Fruit fly (Drosophila melanogaster) Kc167 (cell line): Measurements from ENCODE around the gene Mnn1.

Experiments
- Myc ChIP-seq: fragments of >200 bp; optimal IDR thresholded peaks from 2 replicates; lab custom pipeline; 2017; ENCODE audit warnings: missing external identifiers
- Sin3A ChIP-seq: fragments of >200 bp; optimal IDR thresholded peaks from 2 replicates; lab custom pipeline; 2018; ENCODE audit warnings: missing external identifiers
- h ChIP-seq: fragments of >200 bp; optimal IDR thresholded peaks from 3 replicates; lab custom pipeline; 2018; ENCODE audit warnings: missing external identifiers
- insv ChIP-seq: fragments of >200 bp; optimal IDR thresholded peaks from 3 replicates; lab custom pipeline; 2018; ENCODE audit warnings: missing external identifiers
- psq ChIP-seq: fragments of >200 bp; optimal IDR thresholded peaks from 2 replicates; lab custom pipeline; 2017; ENCODE audit warnings: missing external identifiers
- ttk ChIP-seq: sonication (Bioruptor generic); optimal IDR thresholded peaks from 2 replicates; lab custom pipeline; 2017; ENCODE audit warnings: missing external identifiers

The Mnn1 gene

dm6 chr2L:7049680-7050289 lies 6.3 kb upstream of the Mnn1 start:
- no peak for TF ChIP-seq insv (lab: Kevin White, UChicago)
- no peak for TF ChIP-seq h (lab: Kevin White, UChicago)
- no peak for TF ChIP-seq Myc (lab: Kevin White, UChicago)
- TF ChIP-seq psq (lab: Kevin White, UChicago): no peak
- no peak for TF ChIP-seq Sin3A (lab: Kevin White, UChicago)
- no peak for TF ChIP-seq ttk

- no peak for TF ChIP-seq h (lab: Kevin White, UChicago)
- no peak for TF ChIP-seq psq (lab: Kevin White, UChicago)
- no peak for TF ChIP-seq Myc (lab: Kevin White, UChicago)
- TF ChIP-seq Sin3A (lab: Kevin White, UChicago): no peak
- TF ChIP-seq insv (lab: Kevin White, UChicago): no peak
- no peak for TF ChIP-seq ttk
Observed at dm6 chr2L:7050492-7051182, 5.5 kb upstream of the Mnn1 start.

- no peak for TF ChIP-seq psq (lab: Kevin White, UChicago)
- no peak for TF ChIP-seq Myc (lab: Kevin White, UChicago)
- no peak for TF ChIP-seq h (lab: Kevin White, UChicago)
- no peak for TF ChIP-seq insv (lab: Kevin White, UChicago)
- no peak for TF ChIP-seq Sin3A (lab: Kevin White, UChicago)
- TF ChIP-seq ttk: no peak
Observed at dm6 chr2L:7051740-7052139, 4.4 kb upstream of the Mnn1 start.

DNA sequence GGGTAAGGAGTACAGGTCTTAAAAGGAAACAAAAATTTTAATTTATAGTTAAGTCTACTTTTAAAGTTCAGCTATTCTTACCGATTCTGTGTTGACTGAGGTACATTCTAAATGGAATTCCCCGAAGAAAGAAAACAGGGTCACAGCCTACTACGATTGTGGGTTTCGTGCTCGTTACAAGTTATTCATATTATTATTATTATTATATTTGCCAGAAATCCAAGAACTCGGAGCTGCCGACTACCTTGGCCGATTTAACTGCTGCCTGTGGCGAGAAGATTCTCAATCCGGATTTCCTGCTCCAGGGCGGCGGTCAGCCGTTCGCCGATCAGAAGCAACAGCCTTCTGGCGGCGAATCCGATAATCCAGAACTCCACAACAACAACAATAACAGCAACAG lies 4.7 kb downstream of the Mnn1 start, which contains the start of gene Mst27D:
TSS of gene Mst27D (minus strand) at position 101 of the 400 bp plus-strand sequence.
- no peak for TF ChIP-seq h (lab: Kevin White, UChicago)
- no peak for TF ChIP-seq Sin3A (lab: Kevin White, UChicago)
- no peak for TF ChIP-seq insv (lab: Kevin White, UChicago)
- no peak for TF ChIP-seq Myc (lab: Kevin White, UChicago)
- no peak for TF ChIP-seq psq (lab: Kevin White, UChicago)
- no peak for TF ChIP-seq ttk

DNA sequence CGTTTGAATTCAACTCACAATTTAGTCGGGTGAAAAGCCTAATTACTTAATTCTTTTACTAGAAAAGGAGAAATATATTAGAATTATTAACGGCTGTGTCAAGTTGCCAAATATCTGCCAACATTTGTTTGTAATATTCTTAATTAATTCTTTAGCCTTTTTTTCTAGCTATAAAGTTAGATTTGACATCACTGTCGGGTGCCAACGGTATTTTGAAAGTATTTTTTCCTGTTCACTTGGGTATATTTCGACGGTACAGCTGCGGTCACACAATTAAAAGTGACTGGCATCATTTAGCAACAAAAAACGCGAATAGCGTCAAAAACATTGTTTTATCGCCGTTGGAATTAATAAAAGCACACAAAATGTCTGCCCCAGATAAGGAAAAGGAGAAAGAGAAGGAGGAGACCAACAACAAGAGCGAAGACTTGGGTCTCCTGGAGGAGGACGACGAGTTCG lies 7.6 kb downstream of the Mnn1 start, which contains the start of gene Sem1:
TSS of gene Sem1 (plus strand) at position 266 of the 459 bp plus-strand sequence.
- TF ChIP-seq Sin3A (lab: Kevin White, UChicago) (no peak), h (lab: Kevin White, UChicago) (no peak), Myc (lab: Kevin White, UChicago) (no peak), ttk (no peak), insv (lab: Kevin White, UChicago) (no peak), psq (lab: Kevin White, UChicago) (no peak)

dm6 chr2L:7065687-7066086 lies 9.6 kb downstream of the Mnn1 start, which contains the start of gene Nuf2:
Gene Nuf2 (minus strand): TSS chr2L:7065837.
- TF ChIP-seq Sin3A (lab: Kevin White, UChicago): no peak

- no peak for TF ChIP-seq insv (lab: Kevin White, UChicago)
- TF ChIP-seq Myc (lab: Kevin White, UChicago): no peak
- TF ChIP-seq Sin3A (lab: Kevin White, UChicago): no peak
- TF ChIP-seq psq (lab: Kevin White, UChicago): no peak
- TF ChIP-seq ttk: no peak
- no peak for TF ChIP-seq h (lab: Kevin White, UChicago)
Observed at dm6 chr2L:7067683-7068082, 11.6 kb downstream of the Mnn1 start, which contains the start of gene Ugt307A1. Gene Ugt307A1 (plus strand): TSS chr2L:7067983.

DNA sequence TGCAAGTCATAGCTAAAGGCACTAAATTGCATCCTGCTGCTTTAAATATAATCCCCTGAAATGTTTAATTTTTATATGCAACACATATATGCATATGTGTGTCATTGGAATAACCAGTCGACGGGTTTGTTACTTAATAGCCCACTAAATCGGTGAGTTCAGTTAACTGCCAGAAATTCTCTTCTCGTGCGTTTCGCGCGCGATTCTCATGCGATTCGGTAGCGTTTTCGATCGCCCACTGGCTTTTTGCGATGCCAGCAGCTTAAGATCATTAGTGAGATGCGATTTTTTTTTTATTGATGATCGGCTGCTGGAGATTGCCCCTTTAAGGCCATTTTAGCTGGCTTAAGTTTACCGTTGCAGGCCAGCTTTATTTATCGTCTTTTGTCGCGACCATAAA lies 15.1 kb downstream of the Mnn1 start:
- no peak for TF ChIP-seq psq (lab: Kevin White, UChicago)
- TF ChIP-seq Sin3A (lab: Kevin White, UChicago): no peak
- no peak for TF ChIP-seq insv (lab: Kevin White, UChicago)
- TF ChIP-seq h (lab: Kevin White, UChicago): no peak
- TF ChIP-seq ttk: no peak
- no peak for TF ChIP-seq Myc (lab: Kevin White, UChicago)

DNA sequence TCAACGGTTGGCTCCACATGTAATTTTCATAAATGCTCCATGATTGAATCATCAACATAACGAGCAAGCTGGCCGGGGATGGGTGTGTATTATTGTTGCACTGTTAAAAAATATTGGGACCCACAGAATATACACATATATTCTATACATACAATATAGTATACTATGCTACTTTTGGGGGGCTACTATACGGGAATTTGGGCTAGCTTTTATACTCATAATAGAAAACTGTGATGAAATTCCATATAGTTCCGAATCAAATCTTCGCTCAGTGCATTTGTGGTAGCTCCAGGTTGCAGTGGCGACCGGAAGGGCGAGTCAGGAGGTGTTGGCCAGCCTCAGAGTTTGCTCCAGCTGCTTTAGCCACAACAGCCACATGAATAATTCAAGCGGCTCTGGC lies 15.8 kb downstream of the Mnn1 start:
- TF ChIP-seq Sin3A (lab: Kevin White, UChicago) (no peak), ttk (no peak), insv (lab: Kevin White, UChicago) (no peak), Myc (lab: Kevin White, UChicago) (no peak)

DNA sequence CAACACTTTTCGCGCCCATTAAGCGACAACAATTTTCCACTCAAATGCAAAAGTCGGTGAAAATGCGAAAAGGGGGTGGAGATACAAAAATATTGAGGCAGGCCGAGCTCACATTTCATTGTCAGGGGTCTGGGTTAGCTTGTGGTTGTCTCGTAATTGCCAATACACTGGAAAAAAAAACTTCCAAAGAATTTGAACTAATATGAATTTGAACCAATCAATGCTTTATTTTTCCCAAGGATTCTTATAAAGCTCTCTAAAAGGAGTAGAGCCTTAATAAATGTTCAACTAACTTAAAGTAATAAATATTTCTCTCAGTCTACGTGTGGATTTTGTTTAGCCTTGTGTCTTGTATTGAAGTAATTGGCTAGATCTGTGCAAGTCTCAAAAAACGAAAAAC lies 16.9 kb downstream of the Mnn1 start:
- no peak for TF ChIP-seq Myc (lab: Kevin White, UChicago)
- no peak for TF ChIP-seq ttk
- no peak for TF ChIP-seq psq (lab: Kevin White, UChicago)
- no peak for TF ChIP-seq Sin3A (lab: Kevin White, UChicago)

DNA sequence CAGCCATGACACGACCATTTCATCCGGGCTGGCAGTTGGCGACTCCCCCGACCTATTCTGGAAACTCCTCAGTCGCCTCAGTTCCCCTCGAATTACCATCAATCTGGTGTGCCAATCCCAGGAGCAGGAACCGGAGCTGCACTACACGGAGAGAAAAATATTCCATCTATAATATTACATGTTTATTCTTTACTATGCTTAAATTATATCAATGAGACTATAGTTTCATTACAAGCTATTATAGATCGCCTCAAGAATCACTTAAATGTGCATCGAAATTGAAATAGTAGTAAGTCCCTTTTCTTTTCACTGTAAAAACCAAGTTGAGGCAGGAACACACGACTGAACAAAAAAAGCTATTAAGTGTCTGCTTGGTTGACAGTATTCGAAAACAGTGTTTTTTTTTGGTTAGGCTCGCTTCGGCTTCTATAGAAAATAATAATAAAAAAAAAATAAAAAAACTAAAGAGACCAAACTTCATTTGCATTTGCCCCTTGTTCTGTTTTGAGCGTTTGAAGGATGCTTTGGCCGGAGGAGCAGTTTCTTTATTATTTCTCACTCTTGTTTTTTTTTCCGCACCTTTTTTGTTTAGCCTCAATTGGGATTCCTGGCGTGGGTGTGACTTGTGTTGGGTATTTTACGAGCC lies 20.1 kb downstream of the Mnn1 start:
- no peak for TF ChIP-seq Sin3A (lab: Kevin White, UChicago)
- no peak for TF ChIP-seq ttk
- no peak for TF ChIP-seq Myc (lab: Kevin White, UChicago)
- TF ChIP-seq psq (lab: Kevin White, UChicago): no peak
- no peak for TF ChIP-seq h (lab: Kevin White, UChicago)
- TF ChIP-seq insv (lab: Kevin White, UChicago): no peak

DNA sequence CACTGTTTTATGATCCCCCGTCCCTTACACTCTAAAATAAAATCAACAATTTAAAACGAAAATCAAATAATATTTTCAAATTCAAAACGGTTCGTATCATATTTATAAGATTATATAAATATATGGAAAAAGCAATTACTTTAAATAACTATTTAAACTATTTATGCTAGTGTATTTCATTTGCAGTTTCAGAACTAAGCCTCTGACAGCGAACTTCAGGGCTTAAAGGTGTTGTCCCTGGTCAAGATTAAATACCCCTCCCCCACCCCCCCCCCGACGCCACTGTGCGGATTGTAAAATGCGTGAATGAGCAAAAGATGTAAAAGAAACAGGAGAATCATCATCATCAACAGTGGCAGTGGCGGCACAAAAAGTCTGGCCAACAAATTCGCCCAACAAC lies 20.7 kb downstream of the Mnn1 start:
- TF ChIP-seq insv (lab: Kevin White, UChicago) (no peak), Sin3A (lab: Kevin White, UChicago) (no peak), psq (lab: Kevin White, UChicago) (no peak), h (lab: Kevin White, UChicago) (no peak), Myc (lab: Kevin White, UChicago) (no peak)
